Worm (Caenorhabditis elegans) whole organism, L3 larva: ENCODE data around the gene C42D8.1.

Experiments
- ceh-82 ChIP-seq: fragments of 150-350 bp; optimal IDR thresholded peaks from 2 replicates; lab custom pipeline; 2014; ENCODE audit warnings: missing biosample characterization, missing genetic modification characterization
- nhr-237 ChIP-seq: fragments of 150-350 bp; optimal IDR thresholded peaks from 2 replicates; lab custom pipeline; 2014; ENCODE audit warnings: missing biosample characterization, missing genetic modification characterization
- nhr-76 ChIP-seq: fragments of 150-350 bp; sonication (generic microtip); optimal IDR thresholded peaks from 5 replicates; lab custom pipeline; 2014; ENCODE audit warnings: missing biosample characterization, missing genetic modification characterization
- nhr-77 ChIP-seq: fragments of 150-350 bp; optimal IDR thresholded peaks from 2 replicates; lab custom pipeline; 2014; ENCODE audit warnings: missing biosample characterization, missing genetic modification characterization
- pha-4 ChIP-seq: fragments of 150-350 bp; optimal IDR thresholded peaks from 2 replicates; lab custom pipeline; 2014; ENCODE audit warnings: missing biosample characterization, missing genetic modification reagents, missing genetic modification characterization
- sea-2 ChIP-seq: fragments of 150-350 bp; sonication (generic microtip); optimal IDR thresholded peaks from 4 replicates; lab custom pipeline; 2014; ENCODE audit warnings: missing biosample characterization, missing genetic modification reagents, missing genetic modification characterization
- tbx-2 ChIP-seq: sonication (generic microtip); optimal IDR thresholded peaks from 2 replicates; lab custom pipeline; 2016; ENCODE audit warnings: mild to moderate bottlenecking, missing genetic modification characterization, missing compliant biosample characterization
- ztf-11 ChIP-seq: fragments of 150-350 bp; optimal IDR thresholded peaks from 2 replicates; lab custom pipeline; 2014; ENCODE audit warnings: missing biosample characterization, missing genetic modification characterization

- TF ChIP-seq nhr-76 (tag; lab: Kevin White, UChicago) (no peak), pha-4 (tag; lab: Kevin White, UChicago) (no peak), ceh-82 (tag; lab: Kevin White, UChicago) (no peak), nhr-237 (tag; lab: Kevin White, UChicago) (no peak), tbx-2 (no peak), sea-2 (no peak), nhr-77 (tag; lab: Kevin White, UChicago) (no peak), ztf-11 (tag; lab: Kevin White, UChicago) (no peak)
These were observed 30.9 kb downstream of the C42D8.1 start for ce11 chrX:5140177-5140576.
